Worm (Caenorhabditis elegans) whole organism, L2 larva: Measurements from ENCODE around the gene M01A8.1.

ENCODE experiments used
- blmp-1 ChIP-seq: sonication (generic microtip); optimal IDR thresholded peaks from 2 replicates; lab custom pipeline; 2017; ENCODE audit warnings: missing genetic modification characterization, mild to moderate bottlenecking, missing compliant biosample characterization, antibody characterized with exemption, moderate library complexity; ENCODE audit not compliant: insufficient read depth
- ceh-82 ChIP-seq: fragments of 150-350 bp; optimal IDR thresholded peaks from 2 replicates; lab custom pipeline; 2014; ENCODE audit warnings: missing biosample characterization, missing genetic modification characterization
- crh-2 ChIP-seq: sonication (generic microtip); optimal IDR thresholded peaks from 2 replicates; lab custom pipeline; 2017; ENCODE audit warnings: missing biosample characterization, missing genetic modification characterization
- elt-1 ChIP-seq: fragments of 150-350 bp; optimal IDR thresholded peaks from 2 replicates; lab custom pipeline; 2014; ENCODE audit warnings: missing biosample characterization, missing genetic modification characterization
- lin-11 ChIP-seq: fragments of 150-350 bp; sonication (generic microtip); optimal IDR thresholded peaks from 2 replicates; lab custom pipeline; 2014; ENCODE audit warnings: missing biosample characterization, missing genetic modification characterization, inconsistent platforms, mixed read lengths
- lsy-2 ChIP-seq, 2 experiments: fragments of 150-350 bp in 1 of 2; sonication (generic microtip) in 1 of 2; optimal IDR thresholded peaks; 2 replicates each; lab custom pipeline; 2014 to 2017; ENCODE audit warnings: missing biosample characterization in 2 of 2, missing genetic modification characterization in 2 of 2
- mdl-1 ChIP-seq, 2 experiments: fragments of 150-350 bp in 1 of 2; sonication (generic microtip) in 1 of 2; optimal IDR thresholded peaks; 2 replicates each; lab custom pipeline; 2017; ENCODE audit warnings: missing biosample characterization in 2 of 2, missing genetic modification characterization in 2 of 2
- nhr-11 ChIP-seq: fragments of 150-350 bp; optimal IDR thresholded peaks from 2 replicates; lab custom pipeline; 2014; ENCODE audit warnings: missing biosample characterization, missing genetic modification characterization
- nhr-12 ChIP-seq: fragments of 150-350 bp; optimal IDR thresholded peaks from 2 replicates; lab custom pipeline; 2014; ENCODE audit warnings: missing biosample characterization, missing genetic modification characterization
- nhr-237 ChIP-seq: fragments of 150-350 bp; optimal IDR thresholded peaks from 2 replicates; lab custom pipeline; 2014; ENCODE audit warnings: missing biosample characterization, missing genetic modification characterization
- unc-55 ChIP-seq: fragments of 150-350 bp; sonication (generic microtip); optimal IDR thresholded peaks from 3 replicates; lab custom pipeline; 2014; ENCODE audit warnings: missing biosample characterization, missing genetic modification reagents, missing genetic modification characterization
- ztf-1 ChIP-seq: fragments of 200-800 bp; sonication (Bioruptor generic); conservative IDR thresholded peaks from 2 replicates; pipeline ENCODE4 v1.3.6; 2022; ENCODE audit warnings: missing genetic modification characterization, missing compliant biosample characterization

DNA sequence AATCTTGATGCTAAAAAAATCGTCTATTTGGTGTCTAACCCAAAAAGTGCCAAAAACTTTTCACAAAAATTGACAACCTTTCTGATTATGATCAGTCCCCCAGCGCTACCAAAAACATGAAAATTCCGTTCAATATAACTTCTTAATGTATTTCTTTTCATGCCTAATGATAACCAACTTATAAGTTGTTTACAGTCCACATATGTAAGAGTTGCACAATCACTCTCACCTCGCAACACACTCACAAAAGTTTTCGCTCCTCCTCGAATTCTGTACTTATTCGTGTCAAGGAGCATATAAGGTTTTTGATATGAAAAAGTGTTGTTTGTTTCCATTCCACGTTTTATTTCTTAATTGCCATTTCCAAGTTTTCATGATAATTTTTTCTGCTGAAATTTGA, 31.5 kb downstream of the M01A8.1 start:
- TF ChIP-seq mdl-1 (tag; optimal IDR thresholded peaks at IDR 0.05; lab: Kevin White, UChicago) (no peak), nhr-11 (tag; lab: Kevin White, UChicago) (no peak), nhr-237 (tag; lab: Kevin White, UChicago) (no peak), lin-11 (tag; lab: Kevin White, UChicago) (no peak), ceh-82 (tag; lab: Kevin White, UChicago) (no peak), unc-55 (GFP tag; lab: Kevin White, UChicago) (no peak), ztf-1 (GFP tag; lab: Robert Waterston, UW) (no peak), crh-2 (no peak), nhr-12 (tag; lab: Kevin White, UChicago) (no peak), blmp-1 (tag; lab: Kevin White, UChicago) (no peak), elt-1 (tag; lab: Kevin White, UChicago) (no peak), lsy-2 (tag; optimal IDR thresholded peaks at IDR 0.05; lab: Kevin White, UChicago) (no peak)
